Fruit fly (Drosophila melanogaster): ENCODE measurements around the gene CG11029.
A peak's percentile ranks its signal among the peaks of the same experiment; 100 is the strongest.

Gene CG11029

DNA sequence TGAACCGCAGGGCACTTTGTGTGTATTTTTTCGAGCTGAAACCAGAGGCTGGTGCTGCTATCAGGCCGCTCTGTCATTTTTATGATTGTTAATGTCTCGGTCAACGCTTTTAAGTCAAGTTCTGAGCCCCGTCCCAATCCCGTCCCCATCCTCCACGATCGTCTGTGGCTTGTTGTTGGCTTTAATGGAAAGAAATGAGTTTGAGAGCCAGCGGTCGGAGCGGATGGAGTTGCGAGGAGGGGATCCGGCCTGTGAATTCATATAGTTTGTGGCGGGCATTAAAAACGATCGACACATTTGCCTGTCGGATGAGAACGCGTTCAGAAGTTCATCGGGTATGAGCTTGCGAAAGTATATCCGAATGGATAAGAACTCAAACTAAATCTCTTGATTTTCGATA, at the start of gene CG11029:
Gene CG11029 (plus strand): TSS at position 301 of the 400 bp plus-strand sequence.
- TF ChIP-seq tai (GFP tag; optimal IDR thresholded peaks at IDR 0.05) (no peak), fru (GFP tag; optimal IDR thresholded peaks at IDR 0.05) (no peak), jim (GFP tag; optimal IDR thresholded peaks at IDR 0.05) (no peak), Hr83 (GFP tag; optimal IDR thresholded peaks at IDR 0.05; ENCODE audit: poor library complexity, severe bottlenecking) (no peak), pan (optimal IDR thresholded peaks at IDR 0.05) (no peak)

DNA sequence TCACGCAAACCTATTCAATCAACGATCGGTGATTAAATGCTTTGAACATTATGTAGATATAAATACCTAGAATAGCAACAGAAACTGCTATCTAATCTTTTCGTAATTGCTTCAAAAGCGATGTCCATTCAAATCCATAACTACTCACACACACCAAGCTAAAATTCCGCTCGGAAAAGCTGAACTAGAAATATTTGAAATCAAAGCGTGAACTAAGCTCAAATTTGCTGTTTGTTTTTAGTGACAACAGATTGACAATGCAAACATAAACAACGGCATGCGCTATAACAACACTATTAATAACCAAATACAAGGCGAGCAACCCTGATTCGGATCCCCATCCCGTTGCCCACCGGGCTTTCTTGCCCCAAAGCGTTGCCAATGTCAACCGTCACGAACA, 39.9 kb upstream of the CG11029 start, which contains the start of gene CG7236:
Gene CG7236 (plus strand): TSS at position 301 of the 400 bp plus-strand sequence.
- TF ChIP-seq usp (GFP tag; optimal IDR thresholded peaks at IDR 0.05) = no peak
- TF ChIP-seq N (GFP tag; optimal IDR thresholded peaks at IDR 0.05) = no peak
- no peak for TF ChIP-seq Dif (GFP tag; optimal IDR thresholded peaks at IDR 0.05; ENCODE audit: partially characterized antibody)
- no peak for TF ChIP-seq CrebA (GFP tag; optimal IDR thresholded peaks at IDR 0.05; ENCODE audit: borderline replicate concordance)
- TF ChIP-seq OdsH (GFP tag; optimal IDR thresholded peaks at IDR 0.05) = no peak

DNA sequence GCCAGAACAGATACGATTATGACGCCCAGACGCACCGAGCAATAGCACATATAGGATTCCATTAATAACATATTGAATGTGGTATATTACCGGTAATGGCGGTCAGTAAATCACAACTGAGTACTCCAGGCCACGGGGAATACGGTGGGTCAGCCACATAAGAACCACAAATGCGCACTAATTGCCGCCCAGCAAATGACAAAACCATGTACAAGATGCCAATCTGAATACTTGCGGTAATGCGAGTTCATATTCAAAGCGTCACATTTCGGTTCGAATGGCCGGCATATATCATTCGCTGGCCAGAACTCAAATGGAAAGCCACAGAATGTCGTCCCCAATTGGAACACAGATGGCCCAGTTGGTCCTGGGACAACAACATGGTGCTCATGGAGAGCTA, 29.4 kb upstream of the CG11029 start, which contains the start of the genes CG14007 and CG34011:
Gene CG14007 (minus strand): TSS at position 101 of the 400 bp plus-strand sequence.
Gene CG34011 (plus strand): TSS at position 122 of the 400 bp plus-strand sequence.
- no peak for TF ChIP-seq h (GFP tag; optimal IDR thresholded peaks at IDR 0.05)
- TF ChIP-seq Abd-B (GFP tag; optimal IDR thresholded peaks at IDR 0.05) = no peak
- TF ChIP-seq br (GFP tag; optimal IDR thresholded peaks at IDR 0.05) = no peak
- TF ChIP-seq GATAd (GFP tag; optimal IDR thresholded peaks at IDR 0.05) = no peak
- TF ChIP-seq sv (GFP tag; optimal IDR thresholded peaks at IDR 0.05) = no peak
- no peak for TF ChIP-seq Mio (GFP tag; optimal IDR thresholded peaks at IDR 0.05)
- no peak for TF ChIP-seq dl (GFP tag; optimal IDR thresholded peaks at IDR 0.05; ENCODE audit: insufficient read depth in 1 of 2, partially characterized antibody in 2 of 2)
- no peak for TF ChIP-seq CG32264 (GFP tag; optimal IDR thresholded peaks at IDR 0.05)
- TF ChIP-seq Rel (GFP tag; optimal IDR thresholded peaks at IDR 0.05) = no peak
- no peak for TF ChIP-seq Rel (tag; optimal IDR thresholded peaks at IDR 0.05)
- TF ChIP-seq dsf (GFP tag; optimal IDR thresholded peaks at IDR 0.05; ENCODE audit: borderline replicate concordance) = no peak
- TF ChIP-seq Dfd (GFP tag; optimal IDR thresholded peaks at IDR 0.05) = no peak
- no peak for TF ChIP-seq N (GFP tag; optimal IDR thresholded peaks at IDR 0.05)

DNA sequence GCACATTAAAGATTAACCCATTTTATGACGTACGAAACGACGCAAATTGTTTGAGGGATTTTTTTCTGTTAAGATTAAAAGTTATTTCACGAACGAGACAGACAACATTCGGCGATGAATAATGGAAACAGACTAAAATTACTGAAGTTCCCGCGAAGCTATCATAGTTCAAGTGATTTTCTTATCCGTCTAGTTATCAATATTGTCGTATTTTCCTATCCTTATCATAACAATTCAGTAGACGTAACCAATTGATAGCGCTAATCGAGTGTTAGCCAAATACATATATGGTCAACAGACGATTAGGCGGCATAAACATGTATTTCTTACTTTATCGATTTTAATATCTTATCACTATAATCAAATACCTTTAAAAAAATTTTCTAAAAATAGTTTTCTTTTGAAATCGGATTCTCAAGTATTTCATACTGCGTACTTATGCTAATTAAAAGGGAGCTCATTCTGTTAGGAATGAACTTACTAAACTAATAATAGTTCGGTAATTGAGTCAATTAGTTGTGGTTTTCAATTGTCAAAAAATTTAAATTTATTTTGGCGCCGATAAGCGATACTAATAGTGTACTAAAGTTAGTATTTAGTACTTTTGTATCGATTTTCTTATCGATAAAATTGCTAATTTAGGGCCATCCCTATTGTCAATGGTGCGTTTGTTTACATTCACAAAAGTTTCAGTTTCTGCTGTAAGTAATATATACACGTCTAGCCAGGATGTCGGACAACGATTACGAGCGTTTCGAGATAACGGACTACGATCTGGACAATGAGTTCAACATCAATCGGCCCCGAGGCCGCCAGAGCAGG, 25.3 kb upstream of the CG11029 start, which contains the start of the genes CG11149 and sip1:
Gene CG11149 (minus strand): TSS at position 493 of the 822 bp plus-strand sequence.
Gene sip1 (plus strand): TSS at position 645 of the 822 bp plus-strand sequence.
- no peak for TF ChIP-seq Dif (GFP tag; optimal IDR thresholded peaks at IDR 0.05; ENCODE audit: partially characterized antibody)
- TF ChIP-seq Sp1 (GFP tag; optimal IDR thresholded peaks at IDR 0.05) = no peak
- no peak for TF ChIP-seq OdsH (GFP tag; optimal IDR thresholded peaks at IDR 0.05)
- peak; percentile 15 for TF ChIP-seq Myc (optimal IDR thresholded peaks at IDR 0.05)
- TF ChIP-seq Abd-B (GFP tag; optimal IDR thresholded peaks at IDR 0.05) = no peak
- peak; percentile 18 for TF ChIP-seq br (GFP tag; optimal IDR thresholded peaks at IDR 0.05)
- no peak for TF ChIP-seq Hnf4 (GFP tag; optimal IDR thresholded peaks at IDR 0.05)
- no peak for TF ChIP-seq N (GFP tag; optimal IDR thresholded peaks at IDR 0.05)
- no peak for TF ChIP-seq CG32264 (GFP tag; optimal IDR thresholded peaks at IDR 0.05)
- TF ChIP-seq h (GFP tag; optimal IDR thresholded peaks at IDR 0.05) = no peak
- no peak for TF ChIP-seq HLH106 (tag; optimal IDR thresholded peaks at IDR 0.05)
- no peak for TF ChIP-seq rgr (GFP tag; optimal IDR thresholded peaks at IDR 0.05)
- TF ChIP-seq Rel (GFP tag; optimal IDR thresholded peaks at IDR 0.05) = no peak
- peak; percentile 14 for TF ChIP-seq Rel (tag; optimal IDR thresholded peaks at IDR 0.05)
- no peak for TF ChIP-seq CrebA (GFP tag; optimal IDR thresholded peaks at IDR 0.05; ENCODE audit: borderline replicate concordance)
- TF ChIP-seq ey (GFP tag; optimal IDR thresholded peaks at IDR 0.05) = no peak
- no peak for TF ChIP-seq Dfd (GFP tag; optimal IDR thresholded peaks at IDR 0.05)
- TF ChIP-seq usp (GFP tag; optimal IDR thresholded peaks at IDR 0.05) = no peak
- TF ChIP-seq Vsx2 (GFP tag; optimal IDR thresholded peaks at IDR 0.05; ENCODE audit: partially characterized antibody) = no peak
- no peak for TF ChIP-seq Jra (GFP tag; optimal IDR thresholded peaks at IDR 0.05)
- no peak for TF ChIP-seq Mio (GFP tag; optimal IDR thresholded peaks at IDR 0.05)
- TF ChIP-seq Hr78 (GFP tag; optimal IDR thresholded peaks at IDR 0.05) = no peak
- no peak for TF ChIP-seq tai (GFP tag; optimal IDR thresholded peaks at IDR 0.05)
- TF ChIP-seq brk (GFP tag; optimal IDR thresholded peaks at IDR 0.05) = no peak

All from whole organism, wandering third instar larva.